Fruit fly (Drosophila melanogaster) whole organism, pupa: ENCODE data around the gene CG31441.
A peak's percentile ranks its signal among the peaks of the same experiment; 100 is the strongest.

Experiments
- CG12605 ChIP-seq: fragments of 200-800 bp; sonication (Bioruptor generic); IDR thresholded peaks from 2 replicates; pipeline ENCODE4 v1.3.6; 2022; ENCODE audit warnings: missing biosample characterization, missing genetic modification characterization
- CG13204 ChIP-seq: fragments of 200-800 bp; sonication (Bioruptor generic); optimal IDR thresholded peaks from 2 replicates; lab custom pipeline; 2018; ENCODE audit warnings: missing biosample characterization, mild to moderate bottlenecking, missing genetic modification characterization, moderate library complexity
- CG14655 ChIP-seq: fragments of 200-800 bp; sonication (Bioruptor generic); optimal IDR thresholded peaks from 3 replicates; lab custom pipeline; 2017; ENCODE audit warnings: mild to moderate bottlenecking, missing biosample characterization, missing genetic modification reagents, missing genetic modification characterization
- CG32121 ChIP-seq: fragments of 200-800 bp; sonication (Bioruptor generic); IDR thresholded peaks from 2 replicates; pipeline ENCODE4 v1.3.6; 2022; ENCODE audit warnings: missing biosample characterization, missing genetic modification characterization
- CG4496 ChIP-seq: fragments of 200-800 bp; sonication (Bioruptor generic); IDR thresholded peaks from 3 replicates; pipeline ENCODE4 v1.3.6; 2022; ENCODE audit warnings: missing biosample characterization, missing genetic modification characterization
- CG8159 ChIP-seq: fragments of 200-800 bp; sonication (Bioruptor generic); optimal IDR thresholded peaks from 3 replicates; lab custom pipeline; 2018; ENCODE audit warnings: missing biosample characterization, mild to moderate bottlenecking, missing genetic modification characterization, moderate library complexity
- CG9948 ChIP-seq: fragments of 200-800 bp; sonication (Bioruptor generic); optimal IDR thresholded peaks from 2 replicates; lab custom pipeline; 2018; ENCODE audit warnings: missing biosample characterization, mild to moderate bottlenecking, missing genetic modification characterization, moderate library complexity
- EcR ChIP-seq: fragments of 200-800 bp; sonication (Bioruptor generic); optimal IDR thresholded peaks from 3 replicates; lab custom pipeline; 2019; ENCODE audit warnings: missing biosample characterization, missing genetic modification characterization, mild to moderate bottlenecking, moderate library complexity, missing genetic modification reagents
- Ets98B ChIP-seq: fragments of 200-800 bp; sonication (Bioruptor generic); IDR thresholded peaks from 2 replicates; pipeline ENCODE4 v1.3.6; 2022; ENCODE audit warnings: missing biosample characterization, missing genetic modification characterization
- Pif1A ChIP-seq: fragments of 200-800 bp; sonication (Bioruptor generic); optimal IDR thresholded peaks from 3 replicates; lab custom pipeline; 2016; ENCODE audit warnings: missing biosample characterization, missing genetic modification characterization
- Pif1B ChIP-seq: fragments of 200-800 bp; sonication (Bioruptor generic); optimal IDR thresholded peaks from 3 replicates; lab custom pipeline; 2016; ENCODE audit warnings: missing biosample characterization, missing genetic modification characterization
- rn ChIP-seq: fragments of 200-800 bp; sonication (Bioruptor generic); IDR thresholded peaks from 2 replicates; pipeline ENCODE4 v1.3.6; 2022; ENCODE audit warnings: missing biosample characterization, missing genetic modification characterization

DNA sequence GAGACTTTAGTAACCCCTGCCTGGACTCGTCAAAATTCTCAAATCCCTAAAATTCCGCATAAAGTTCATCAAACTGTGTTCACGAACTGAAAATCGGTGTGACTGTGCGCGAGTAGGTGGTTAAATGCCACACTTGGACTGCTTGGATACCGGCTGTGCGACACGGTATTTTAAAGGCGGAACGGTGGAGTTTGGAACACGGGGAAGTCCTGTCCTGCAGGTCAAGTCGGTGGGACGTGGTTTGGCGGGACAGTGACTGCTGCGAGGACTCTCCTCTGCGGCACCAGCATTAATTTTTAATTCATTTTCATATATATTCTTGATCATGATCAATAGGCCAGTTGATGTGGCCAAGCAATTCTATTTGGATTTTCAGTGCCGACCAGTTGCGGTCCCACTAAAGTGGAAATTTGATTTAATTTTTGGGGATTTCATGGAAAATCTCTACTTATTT, 1.1 kb upstream of the CG31441 start, which contains the start of the genes Arfip and CG17721:
- TF ChIP-seq Pif1B (GFP tag; lab: Kevin White, UChicago) (no peak), CG13204 (GFP tag; lab: Kevin White, UChicago) (no peak), CG8159 (tag; lab: Kevin White, UChicago) (no peak), Ets98B (no peak), CG4496 (GFP tag; lab: Robert Waterston, UW) (no peak), CG12605 (GFP tag; lab: Robert Waterston, UW) (no peak), CG32121 (GFP tag; lab: Robert Waterston, UW) (no peak), EcR (GFP tag; lab: Kevin White, UChicago) (peak; percentile 88), Pif1A (GFP tag; lab: Kevin White, UChicago) (no peak), rn (no peak), CG14655 (no peak), CG9948 (tag; lab: Kevin White, UChicago) (no peak)
